Worm (Caenorhabditis elegans): ENCODE results near the gene unc-1.
A peak's percentile ranks its signal among the peaks of the same experiment; 100 is the strongest.

unc-1 gene

ce11 chrX:1072152-1072551 is 9.9 kb upstream of the unc-1 start, which contains the start of gene lim-6:
lim-6 (plus strand) TSS chrX:1072452.
- no peak for TF ChIP-seq elt-3 (tag; optimal IDR thresholded peaks at IDR 0.05)
- TF ChIP-seq nhr-76 (tag; optimal IDR thresholded peaks at IDR 0.05), result no peak
- no peak for TF ChIP-seq sptf-1 (tag; optimal IDR thresholded peaks at IDR 0.05)
- no peak for TF ChIP-seq hlh-1 (tag; optimal IDR thresholded peaks at IDR 0.05)
- TF ChIP-seq pha-4 (tag; optimal IDR thresholded peaks at IDR 0.05), result no peak
- TF ChIP-seq flh-1 (GFP tag; optimal IDR thresholded peaks at IDR 0.05), result no peak
- no peak for TF ChIP-seq drap-1 (GFP tag; optimal IDR thresholded peaks at IDR 0.05)

ce11 chrX:1068986-1069385 is 6.7 kb upstream of the unc-1 start, which contains the start of gene mksr-1:
mksr-1 (minus strand) TSS chrX:1069129.
- TF ChIP-seq unc-62 (GFP tag; optimal IDR thresholded peaks at IDR 0.05) (no peak), cnd-1 (tag; optimal IDR thresholded peaks at IDR 0.05) (peak; percentile 13), ceh-83 (GFP tag; optimal IDR thresholded peaks at IDR 0.05) (no peak), pha-4 (tag; optimal IDR thresholded peaks at IDR 0.05) (no peak), lin-32 (GFP tag; optimal IDR thresholded peaks at IDR 0.05) (peak; percentile 76)

ce11 chrX:1064064-1064463 is 1.8 kb upstream of the unc-1 start:
- peak; percentile 0 for TF ChIP-seq lsy-2 (tag; optimal IDR thresholded peaks at IDR 0.05)
- no peak for TF ChIP-seq pha-4 (tag; optimal IDR thresholded peaks at IDR 0.05)
- TF ChIP-seq lin-32 (GFP tag; optimal IDR thresholded peaks at IDR 0.05), result no peak
- no peak for TF ChIP-seq blmp-1 (tag; optimal IDR thresholded peaks at IDR 0.05)
- TF ChIP-seq M03D4.4 (tag; optimal IDR thresholded peaks at IDR 0.05), result no peak
- no peak for TF ChIP-seq mab-5 (tag; optimal IDR thresholded peaks at IDR 0.05)
- TF ChIP-seq ztf-11 (tag; optimal IDR thresholded peaks at IDR 0.05), result no peak
- no peak for TF ChIP-seq zip-8 (tag; optimal IDR thresholded peaks at IDR 0.05)
- no peak for TF ChIP-seq cnd-1 (tag; optimal IDR thresholded peaks at IDR 0.05)
- no peak for TF ChIP-seq tbx-8 (GFP tag; optimal IDR thresholded peaks at IDR 0.05)
- no peak for TF ChIP-seq sem-2 (GFP tag; optimal IDR thresholded peaks at IDR 0.05)
- no peak for TF ChIP-seq elt-1 (tag; optimal IDR thresholded peaks at IDR 0.05; ENCODE audit: borderline replicate concordance, insufficient read depth)
- TF ChIP-seq bed-3 (GFP tag; optimal IDR thresholded peaks at IDR 0.05), result no peak
- no peak for TF ChIP-seq mep-1 (tag; optimal IDR thresholded peaks at IDR 0.05)
- peak; percentile 34 for TF ChIP-seq unc-62 (GFP tag; optimal IDR thresholded peaks at IDR 0.05)
- no peak for TF ChIP-seq nhr-76 (tag; optimal IDR thresholded peaks at IDR 0.05)
- peak; percentile 31 for TF ChIP-seq drap-1 (GFP tag; optimal IDR thresholded peaks at IDR 0.05)
- no peak for TF ChIP-seq nhr-2 (tag; optimal IDR thresholded peaks at IDR 0.05)
- no peak for TF ChIP-seq unc-39 (tag; optimal IDR thresholded peaks at IDR 0.05)
- TF ChIP-seq nhr-237 (tag; optimal IDR thresholded peaks at IDR 0.05), result no peak
- no peak for TF ChIP-seq nhr-28 (tag; optimal IDR thresholded peaks at IDR 0.05)
- peak; percentile 36 for TF ChIP-seq hlh-1 (tag; optimal IDR thresholded peaks at IDR 0.05)
- no peak for TF ChIP-seq nhr-12 (tag; optimal IDR thresholded peaks at IDR 0.05)
- TF ChIP-seq sptf-1 (tag; optimal IDR thresholded peaks at IDR 0.05), result peak; percentile 54
- TF ChIP-seq ceh-83 (GFP tag; optimal IDR thresholded peaks at IDR 0.05), result no peak
- peak; percentile 23 for TF ChIP-seq mls-2 (tag; optimal IDR thresholded peaks at IDR 0.05)
- TF ChIP-seq lin-13 (tag; optimal IDR thresholded peaks at IDR 0.05), result no peak
- TF ChIP-seq ceh-43 (GFP tag; optimal IDR thresholded peaks at IDR 0.05), result no peak
- TF ChIP-seq ceh-39 (tag; optimal IDR thresholded peaks at IDR 0.05), result no peak
- TF ChIP-seq unc-120 (tag; optimal IDR thresholded peaks at IDR 0.05; ENCODE audit: poor library complexity, severe bottlenecking), result peak; percentile 70
- no peak for TF ChIP-seq elt-3 (tag; optimal IDR thresholded peaks at IDR 0.05)
- no peak for TF ChIP-seq snpc-4 (tag; optimal IDR thresholded peaks at IDR 0.05)
- no peak for TF ChIP-seq ham-2 (GFP tag; optimal IDR thresholded peaks at IDR 0.05)
- TF ChIP-seq ces-1 (GFP tag; optimal IDR thresholded peaks at IDR 0.05), result peak; percentile 62
- TF ChIP-seq flh-1 (GFP tag; optimal IDR thresholded peaks at IDR 0.05), result no peak

ce11 chrX:1060705-1061104 is 1.5 kb downstream of the unc-1 start:
- TF ChIP-seq lsy-2 (tag; optimal IDR thresholded peaks at IDR 0.05), result no peak
- no peak for TF ChIP-seq nhr-76 (tag; optimal IDR thresholded peaks at IDR 0.05)
- TF ChIP-seq drap-1 (GFP tag; optimal IDR thresholded peaks at IDR 0.05), result no peak
- TF ChIP-seq nhr-12 (tag; optimal IDR thresholded peaks at IDR 0.05), result no peak
- TF ChIP-seq hlh-1 (tag; optimal IDR thresholded peaks at IDR 0.05), result no peak
- no peak for TF ChIP-seq blmp-1 (tag; optimal IDR thresholded peaks at IDR 0.05)
- TF ChIP-seq ham-2 (GFP tag; optimal IDR thresholded peaks at IDR 0.05), result no peak
- peak; percentile 64 for TF ChIP-seq ces-1 (GFP tag; optimal IDR thresholded peaks at IDR 0.05)
